Fruit fly (Drosophila melanogaster) whole organism, embryonic: Measurements from ENCODE around the gene CG6569.

Source experiments
- Adf1 ChIP-seq: fragments of 200-800 bp; sonication (Bioruptor generic); IDR thresholded peaks from 2 replicates; pipeline ENCODE4 v1.3.6; 2022; ENCODE audit warnings: missing biosample characterization, missing genetic modification characterization
- Atf-2 ChIP-seq: fragments of 200-800 bp; sonication (Bioruptor generic); optimal IDR thresholded peaks from 2 replicates; lab custom pipeline; 2016; ENCODE audit warnings: missing biosample characterization, missing genetic modification characterization
- Atf6 ChIP-seq: fragments of 200-800 bp; sonication (Bioruptor generic); IDR thresholded peaks from 2 replicates; pipeline ENCODE4 v1.3.6; 2022; ENCODE audit warnings: missing biosample characterization, missing genetic modification characterization
- CG11085 ChIP-seq: fragments of 200-800 bp; sonication (Bioruptor generic); IDR thresholded peaks from 2 replicates; pipeline ENCODE4 v1.3.6; 2022; ENCODE audit warnings: missing biosample characterization, missing genetic modification characterization
- CG12299 ChIP-seq: fragments of 200-800 bp; sonication (Bioruptor generic); optimal IDR thresholded peaks from 2 replicates; lab custom pipeline; 2018; ENCODE audit warnings: missing biosample characterization, mild to moderate bottlenecking, missing genetic modification characterization
- CG12942 ChIP-seq: fragments of 200-800 bp; sonication (Bioruptor generic); optimal IDR thresholded peaks from 3 replicates; lab custom pipeline; 2016; ENCODE audit warnings: missing biosample characterization, missing genetic modification characterization
- CG14710 ChIP-seq: fragments of 200-800 bp; sonication (Bioruptor generic); optimal IDR thresholded peaks from 3 replicates; lab custom pipeline; 2019; ENCODE audit warnings: missing biosample characterization, mild to moderate bottlenecking, missing genetic modification characterization, moderate library complexity
- CG1602 ChIP-seq: fragments of 200-800 bp; sonication (Bioruptor generic); optimal IDR thresholded peaks from 3 replicates; lab custom pipeline; 2016; ENCODE audit warnings: missing biosample characterization, missing genetic modification characterization
- CG16779 ChIP-seq: fragments of 200-800 bp; sonication (Bioruptor generic); IDR thresholded peaks from 2 replicates; pipeline ENCODE4 v1.3.6; 2022; ENCODE audit warnings: missing biosample characterization, missing genetic modification characterization
- CG1832 ChIP-seq: fragments of 200-800 bp; sonication (Bioruptor generic); optimal IDR thresholded peaks from 2 replicates; lab custom pipeline; 2017; ENCODE audit warnings: missing biosample characterization, mild to moderate bottlenecking, missing genetic modification characterization, inconsistent platforms
- CG2116 ChIP-seq: fragments of 200-800 bp; sonication (Bioruptor generic); optimal IDR thresholded peaks from 3 replicates; lab custom pipeline; 2018; ENCODE audit warnings: missing biosample characterization, mild to moderate bottlenecking, missing genetic modification characterization
- CG2875 ChIP-seq: fragments of 200-800 bp; sonication (Bioruptor generic); optimal IDR thresholded peaks from 2 replicates; lab custom pipeline; 2017; ENCODE audit warnings: missing biosample characterization, mild to moderate bottlenecking, missing genetic modification characterization, missing genetic modification reagents
- CG30431 ChIP-seq: fragments of 200-800 bp; sonication (Bioruptor generic); optimal IDR thresholded peaks from 2 replicates; lab custom pipeline; 2017; ENCODE audit warnings: missing biosample characterization, missing genetic modification characterization
- CG32532 ChIP-seq: fragments of 200-800 bp; sonication (Bioruptor generic); IDR thresholded peaks from 2 replicates; pipeline ENCODE4 v1.3.6; 2022; ENCODE audit warnings: missing biosample characterization, missing genetic modification characterization
- CG3726 ChIP-seq: fragments of 200-800 bp; sonication (Bioruptor generic); IDR thresholded peaks from 3 replicates; pipeline ENCODE4, ENCODE4 v1.3.6; 2022; ENCODE audit warnings: missing biosample characterization, missing genetic modification characterization
- CG4328 ChIP-seq: fragments of 200-800 bp; sonication (Bioruptor generic); optimal IDR thresholded peaks from 3 replicates; lab custom pipeline; 2017; ENCODE audit warnings: missing biosample characterization, missing genetic modification reagents, missing genetic modification characterization
- CG4707 ChIP-seq: fragments of 200-800 bp; sonication (Bioruptor generic); optimal IDR thresholded peaks from 2 replicates; lab custom pipeline; 2018; ENCODE audit warnings: missing biosample characterization, mild to moderate bottlenecking, missing genetic modification characterization, moderate library complexity
- CG5180 ChIP-seq: fragments of 200-800 bp; sonication (Bioruptor generic); optimal IDR thresholded peaks from 3 replicates; lab custom pipeline; 2017; ENCODE audit warnings: missing biosample characterization, missing genetic modification characterization, mild to moderate bottlenecking, moderate library complexity, missing genetic modification reagents
- CG5245 ChIP-seq: fragments of 200-800 bp; sonication (Bioruptor generic); optimal IDR thresholded peaks from 3 replicates; lab custom pipeline; 2016; ENCODE audit warnings: missing biosample characterization, missing genetic modification characterization
- CG7786 ChIP-seq: fragments of 200-800 bp; sonication (Bioruptor generic); optimal IDR thresholded peaks from 2 replicates; lab custom pipeline; 2016; ENCODE audit warnings: missing biosample characterization, missing genetic modification characterization
- CG9609 ChIP-seq: fragments of 200-800 bp; sonication (Bioruptor generic); optimal IDR thresholded peaks from 3 replicates; lab custom pipeline; 2016; ENCODE audit warnings: missing biosample characterization, missing genetic modification characterization
- Camta ChIP-seq: fragments of 200-800 bp; sonication (Bioruptor generic); optimal IDR thresholded peaks from 2 replicates; lab custom pipeline; 2016; ENCODE audit warnings: missing biosample characterization, missing genetic modification characterization
- Dbx ChIP-seq: fragments of 200-800 bp; sonication (Bioruptor generic); IDR thresholded peaks from 3 replicates; pipeline ENCODE4 v1.3.6; 2022; ENCODE audit warnings: missing biosample characterization, missing genetic modification characterization
- Dref ChIP-seq: fragments of 200-800 bp; sonication (Bioruptor generic); IDR thresholded peaks from 2 replicates; pipeline ENCODE4 v1.3.6; 2022; ENCODE audit warnings: missing biosample characterization, missing genetic modification characterization
- Drgx ChIP-seq: fragments of 200-800 bp; sonication (Bioruptor generic); IDR thresholded peaks from 2 replicates; pipeline ENCODE4 v1.3.6; 2022; ENCODE audit warnings: missing biosample characterization, missing genetic modification characterization
- Ets65A ChIP-seq: fragments of 200-800 bp; sonication (Bioruptor generic); peaks from one replicate; lab custom pipeline; 2016; ENCODE audit warnings: missing biosample characterization, missing genetic modification characterization
- Fer3 ChIP-seq: fragments of 200-800 bp; sonication (Bioruptor generic); optimal IDR thresholded peaks from 2 replicates; lab custom pipeline; 2018; ENCODE audit warnings: missing biosample characterization, mild to moderate bottlenecking, missing genetic modification characterization, moderate library complexity
- Hand ChIP-seq: fragments of 200-800 bp; sonication (Bioruptor generic); optimal IDR thresholded peaks from 2 replicates; lab custom pipeline; 2017; ENCODE audit warnings: mild to moderate bottlenecking, missing biosample characterization, missing genetic modification reagents, missing genetic modification characterization
- Hmr ChIP-seq: fragments of 200-800 bp; sonication (Bioruptor generic); optimal IDR thresholded peaks from 3 replicates; lab custom pipeline; 2017; ENCODE audit warnings: mild to moderate bottlenecking, missing biosample characterization, missing genetic modification reagents, missing genetic modification characterization
- Neu2 ChIP-seq: fragments of 200-800 bp; sonication (Bioruptor generic); optimal IDR thresholded peaks from 3 replicates; lab custom pipeline; 2016; ENCODE audit warnings: missing biosample characterization, missing genetic modification characterization, borderline replicate concordance
- ab ChIP-seq: fragments of 200-800 bp; sonication (Bioruptor generic); optimal IDR thresholded peaks from 2 replicates; lab custom pipeline; 2016; ENCODE audit warnings: missing biosample characterization, missing genetic modification characterization
- ase ChIP-seq: fragments of 200-800 bp; sonication (Bioruptor generic); IDR thresholded peaks from 3 replicates; pipeline ENCODE4 v1.3.6; 2022; ENCODE audit warnings: missing biosample characterization, missing genetic modification characterization
- chn ChIP-seq: fragments of 200-800 bp; sonication (Bioruptor generic); optimal IDR thresholded peaks from 2 replicates; lab custom pipeline; 2016; ENCODE audit warnings: missing biosample characterization, missing genetic modification characterization
- crol ChIP-seq: fragments of 200-800 bp; sonication (Bioruptor generic); IDR thresholded peaks from 2 replicates; pipeline ENCODE4 v1.3.6; 2022; ENCODE audit warnings: missing biosample characterization, missing genetic modification characterization
- cwo ChIP-seq: fragments of 200-800 bp; sonication (Bioruptor generic); optimal IDR thresholded peaks from 3 replicates; lab custom pipeline; 2017; ENCODE audit warnings: missing biosample characterization, missing genetic modification characterization, mild to moderate bottlenecking, moderate library complexity, missing genetic modification reagents
- da ChIP-seq: fragments of 200-800 bp; sonication (Bioruptor generic); optimal IDR thresholded peaks from 2 replicates; lab custom pipeline; 2016; ENCODE audit warnings: missing biosample characterization, missing genetic modification characterization
- dmrt11E ChIP-seq: fragments of 200-800 bp; sonication (Bioruptor generic); optimal IDR thresholded peaks from 3 replicates; lab custom pipeline; 2018; ENCODE audit warnings: missing biosample characterization, mild to moderate bottlenecking, missing genetic modification characterization, moderate library complexity
- dpn ChIP-seq, 2 experiments: fragments of 200-800 bp; sonication (Bioruptor generic); optimal IDR thresholded peaks; 3 replicates each; lab custom pipeline; 2016; ENCODE audit warnings: missing biosample characterization in 2 of 2, missing genetic modification characterization in 2 of 2
- gcm2 ChIP-seq: fragments of 200-800 bp; sonication (Bioruptor generic); optimal IDR thresholded peaks from 2 replicates; lab custom pipeline; 2016; ENCODE audit warnings: missing biosample characterization, missing genetic modification characterization
- insv ChIP-seq, 2 experiments: fragments of 200-800 bp; sonication (Bioruptor generic); optimal IDR thresholded peaks; 3 replicates each; lab custom pipeline; 2016 to 2018; ENCODE audit warnings: missing biosample characterization in 2 of 2, missing genetic modification characterization in 2 of 2
- jing ChIP-seq: fragments of 200-800 bp; sonication (Bioruptor generic); optimal IDR thresholded peaks from 2 replicates; lab custom pipeline; 2018; ENCODE audit warnings: missing biosample characterization, mild to moderate bottlenecking, missing genetic modification characterization
- lilli ChIP-seq: fragments of 200-800 bp; sonication (Bioruptor generic); optimal IDR thresholded peaks from 3 replicates; lab custom pipeline; 2016; ENCODE audit warnings: missing biosample characterization, missing genetic modification characterization
- lmd ChIP-seq: fragments of 200-800 bp; sonication (Bioruptor generic); IDR thresholded peaks from 2 replicates; pipeline ENCODE4 v1.3.6; 2022; ENCODE audit warnings: missing biosample characterization, missing genetic modification characterization
- mirr ChIP-seq: fragments of 200-800 bp; sonication (Bioruptor generic); optimal IDR thresholded peaks from 3 replicates; lab custom pipeline; 2018; ENCODE audit warnings: missing biosample characterization, mild to moderate bottlenecking, missing genetic modification characterization
- pita ChIP-seq: fragments of 200-800 bp; sonication (Bioruptor generic); optimal IDR thresholded peaks from 2 replicates; lab custom pipeline; 2017; ENCODE audit warnings: missing biosample characterization, mild to moderate bottlenecking, missing genetic modification characterization
- pros ChIP-seq: fragments of 200-800 bp; sonication (Bioruptor generic); optimal IDR thresholded peaks from 3 replicates; lab custom pipeline; 2019; ENCODE audit warnings: missing biosample characterization, mild to moderate bottlenecking, missing genetic modification characterization, moderate library complexity
- repo ChIP-seq: fragments of 200-800 bp; sonication (Bioruptor generic); optimal IDR thresholded peaks from 2 replicates; lab custom pipeline; 2016; ENCODE audit warnings: missing biosample characterization, missing genetic modification characterization
- slp2 ChIP-seq: fragments of 200-800 bp; sonication (Bioruptor generic); optimal IDR thresholded peaks from 2 replicates; lab custom pipeline; 2016; ENCODE audit warnings: missing biosample characterization, missing genetic modification characterization
- stc ChIP-seq: fragments of 200-800 bp; sonication (Bioruptor generic); IDR thresholded peaks from 2 replicates; pipeline ENCODE4 v1.3.6; 2022; ENCODE audit warnings: missing biosample characterization, missing genetic modification characterization
- sug ChIP-seq: fragments of 200-800 bp; optimal IDR thresholded peaks from 2 replicates; lab custom pipeline; 2019; ENCODE audit warnings: missing biosample characterization, mild to moderate bottlenecking, missing genetic modification characterization, moderate library complexity
- tna ChIP-seq: fragments of 200-800 bp; sonication (Bioruptor generic); IDR thresholded peaks from 2 replicates; pipeline ENCODE4 v1.3.6; 2022; ENCODE audit warnings: missing biosample characterization, missing genetic modification characterization; ENCODE audit not compliant: partially characterized antibody
- vfl ChIP-seq: fragments of 200-800 bp; sonication (Bioruptor generic); optimal IDR thresholded peaks from 2 replicates; lab custom pipeline; 2016; ENCODE audit warnings: missing biosample characterization, missing genetic modification characterization
- yki ChIP-seq: fragments of >200 bp; optimal IDR thresholded peaks from 3 replicates; lab custom pipeline; 2018

The CG6569 gene

dm6 chr3R:21838505-21838956 is 29.2 kb downstream of the CG6569 start (continued):
- TF ChIP-seq repo (no peak), vfl (GFP tag; lab: Kevin White, UChicago) (no peak), jing (GFP tag; lab: Kevin White, UChicago) (peak; percentile 16), CG9609 (GFP tag; lab: Kevin White, UChicago) (peak; percentile 22), CG4707 (GFP tag; lab: Kevin White, UChicago) (no peak), Hand (GFP tag; lab: Kevin White, UChicago) (no peak), da (GFP tag; lab: Kevin White, UChicago) (no peak), CG11085 (no peak), CG14710 (no peak), pros (GFP tag; lab: Kevin White, UChicago) (no peak), CG16779 (no peak), sug (tag; lab: Kevin White, UChicago) (no peak), cwo (GFP tag; lab: Kevin White, UChicago) (no peak), dpn (GFP tag; optimal IDR thresholded peaks at IDR 0.05; lab: Kevin White, UChicago) (no peak), CG3726 (GFP tag; lab: Robert Waterston, UW) (no peak), CG2875 (GFP tag; lab: Kevin White, UChicago) (no peak), CG2116 (no peak), crol (no peak), chn (GFP tag; lab: Kevin White, UChicago) (no peak), Fer3 (tag; lab: Kevin White, UChicago) (no peak), slp2 (GFP tag; lab: Kevin White, UChicago) (peak; percentile 38), tna (GFP tag; lab: Robert Waterston, UW) (no peak), ab (GFP tag; lab: Kevin White, UChicago) (no peak), CG32532 (no peak), dmrt11E (tag; lab: Kevin White, UChicago) (peak; percentile 16), insv (GFP tag; optimal IDR thresholded peaks at IDR 0.05; lab: Kevin White, UChicago) (no peak), Drgx (GFP tag; lab: Robert Waterston, UW) (peak; percentile 76), CG30431 (GFP tag; lab: Kevin White, UChicago) (no peak), CG12942 (no peak), Ets65A (GFP tag; lab: Kevin White, UChicago) (peak; percentile 73), Atf-2 (peak; percentile 51), Atf6 (GFP tag; lab: Robert Waterston, UW) (no peak), Camta (no peak), CG7786 (GFP tag; lab: Kevin White, UChicago) (no peak), mirr (GFP tag; lab: Kevin White, UChicago) (no peak), Neu2 (GFP tag; lab: Kevin White, UChicago) (no peak), CG4328 (GFP tag; lab: Kevin White, UChicago) (no peak), CG12299 (no peak), Hmr (peak; percentile 4), CG1832 (GFP tag; lab: Kevin White, UChicago) (no peak), lmd (GFP tag; lab: Robert Waterston, UW) (no peak), pita (GFP tag; lab: Kevin White, UChicago) (no peak), Dbx (no peak), ase (no peak), gcm2 (GFP tag; lab: Kevin White, UChicago) (no peak), Adf1 (GFP tag; lab: Robert Waterston, UW) (no peak), CG5180 (GFP tag; lab: Kevin White, UChicago) (no peak), CG5245 (no peak), Dref (GFP tag; lab: Robert Waterston, UW) (no peak), yki (lab: Kevin White, UChicago) (no peak), stc (no peak), CG1602 (peak; percentile 8), lilli (GFP tag; lab: Kevin White, UChicago) (peak; percentile 19)
